2 worm cellular contexts compared by ENCODE assay signal in genomic region chrX:15194283-15194682, ce11.
TF ChIP-seq lines count a peak whose summit lies in the region.

Gene phat-6, minus strand, starts transcription at chrX:15194383.

TF ChIP-seq in whole organism, L1 larva, 84 proteins besides CTCF, POLR2A, EP300 and RAD21:
- TF ChIP-seq unc-86 (tag; optimal IDR thresholded peaks at IDR 0.05; lab: Kevin White, UChicago) = peak; percentile 12
- peak; percentile 20 for TF ChIP-seq nhr-47 (tag; optimal IDR thresholded peaks at IDR 0.05; lab: Kevin White, UChicago)
- no peak for TF ChIP-seq mep-1 (tag; optimal IDR thresholded peaks at IDR 0.05; lab: Kevin White, UChicago)
- no peak for TF ChIP-seq pqm-1 (tag; optimal IDR thresholded peaks at IDR 0.05; lab: Kevin White, UChicago)
- no peak for TF ChIP-seq nhr-11 (tag; optimal IDR thresholded peaks at IDR 0.05; lab: Kevin White, UChicago)
- no peak for TF ChIP-seq nhr-19 (GFP tag; conservative IDR thresholded peaks at IDR 0.05; lab: Robert Waterston, UW)
- TF ChIP-seq fkh-4 (tag; optimal IDR thresholded peaks at IDR 0.05; lab: Kevin White, UChicago; ENCODE audit: borderline replicate concordance) = no peak
- TF ChIP-seq aly-2 (tag; optimal IDR thresholded peaks at IDR 0.05; lab: Kevin White, UChicago) = no peak
- TF ChIP-seq jun-1 (tag; optimal IDR thresholded peaks at IDR 0.05; lab: Kevin White, UChicago) = no peak
- no peak for TF ChIP-seq F16B12.6 (tag; optimal IDR thresholded peaks at IDR 0.05; lab: Kevin White, UChicago)
- TF ChIP-seq C04F5.9 (tag; optimal IDR thresholded peaks at IDR 0.05; lab: Kevin White, UChicago) = no peak
- no peak for TF ChIP-seq nhr-12 (tag; optimal IDR thresholded peaks at IDR 0.05; lab: Kevin White, UChicago)
- TF ChIP-seq isw-1 (GFP tag; IDR thresholded peaks at IDR 0.05; lab: Robert Waterston, UW) = no peak
- TF ChIP-seq lin-14 (GFP tag; optimal IDR thresholded peaks at IDR 0.05; lab: Kevin White, UChicago) = peak; percentile 27
- no peak for TF ChIP-seq pax-3 (tag; optimal IDR thresholded peaks at IDR 0.05; lab: Kevin White, UChicago)
- no peak for TF ChIP-seq hlh-17 (GFP tag; optimal IDR thresholded peaks at IDR 0.05; lab: Kevin White, UChicago; ENCODE audit: borderline replicate concordance)
- TF ChIP-seq ces-1 (GFP tag; optimal IDR thresholded peaks at IDR 0.05; lab: Kevin White, UChicago) = no peak
- TF ChIP-seq fkh-8 (tag; optimal IDR thresholded peaks at IDR 0.05; lab: Kevin White, UChicago) = peak; percentile 3
- no peak for TF ChIP-seq rnt-1 (tag; optimal IDR thresholded peaks at IDR 0.05; lab: Kevin White, UChicago)
- TF ChIP-seq ceh-88 (GFP tag; IDR thresholded peaks at IDR 0.05; lab: Robert Waterston, UW) = no peak
- TF ChIP-seq lin-13 (GFP tag; optimal IDR thresholded peaks at IDR 0.05; lab: Kevin White, UChicago) = no peak
- no peak for TF ChIP-seq zag-1 (tag; optimal IDR thresholded peaks at IDR 0.05; lab: Kevin White, UChicago)
- TF ChIP-seq nhr-71 (tag; optimal IDR thresholded peaks at IDR 0.05; lab: Kevin White, UChicago) = peak; percentile 50
- no peak for TF ChIP-seq unc-130 (tag; optimal IDR thresholded peaks at IDR 0.05; lab: Kevin White, UChicago)
- peak; percentile 23 for TF ChIP-seq tbx-2 (tag; optimal IDR thresholded peaks at IDR 0.05; lab: Kevin White, UChicago)
- no peak for TF ChIP-seq irx-1 (tag; optimal IDR thresholded peaks at IDR 0.05; lab: Kevin White, UChicago)
- TF ChIP-seq ceh-90 (tag; optimal IDR thresholded peaks at IDR 0.05; lab: Kevin White, UChicago) = no peak
TF ChIP-seq in whole organism, L1 larva: peak in this region for 6.

TF ChIP-seq in whole organism, L2 larva, 48 proteins besides CTCF, POLR2A, EP300 and RAD21:
- no peak for TF ChIP-seq skn-1 (tag; optimal IDR thresholded peaks at IDR 0.05; lab: Kevin White, UChicago)
- TF ChIP-seq ama-1 (optimal IDR thresholded peaks at IDR 0.05; lab: Kevin White, UChicago) = no peak
- TF ChIP-seq nhr-11 (tag; optimal IDR thresholded peaks at IDR 0.05; lab: Kevin White, UChicago) = no peak
- no peak for TF ChIP-seq nhr-6 (tag; optimal IDR thresholded peaks at IDR 0.05; lab: Kevin White, UChicago)
- no peak for TF ChIP-seq F13H6.1 (tag; optimal IDR thresholded peaks at IDR 0.05; lab: Kevin White, UChicago)
- TF ChIP-seq sma-9 (GFP tag; optimal IDR thresholded peaks at IDR 0.05; lab: Kevin White, UChicago) = peak; percentile 22
- TF ChIP-seq sma-9 (tag; optimal IDR thresholded peaks at IDR 0.05; lab: Kevin White, UChicago) = no peak
